Worm (Caenorhabditis elegans) whole organism, young adult: ENCODE measurements around the gene rfip-1.

Source experiments
- C06A6.2 ChIP-seq: fragments of 200-800 bp; sonication (Bioruptor generic); conservative IDR thresholded peaks from 2 replicates; pipeline ENCODE4 v1.3.6; 2022; ENCODE audit warnings: missing genetic modification characterization, missing compliant biosample characterization
- D2030.7 ChIP-seq: fragments of 200-800 bp; sonication (Bioruptor generic); IDR thresholded peaks from 2 replicates; pipeline ENCODE4 v1.3.6; 2022; ENCODE audit warnings: missing genetic modification reagents, missing genetic modification characterization, missing compliant biosample characterization
- F49E8.2 ChIP-seq: sonication (generic microtip); optimal IDR thresholded peaks from 3 replicates; lab custom pipeline; 2017; ENCODE audit warnings: missing genetic modification characterization, mild to moderate bottlenecking, missing compliant biosample characterization, antibody characterized with exemption, moderate library complexity; ENCODE audit not compliant: insufficient read depth
- cebp-1 ChIP-seq, 2 experiments: fragments of 200-800 bp in 1 of 2; sonication (Bioruptor generic) in 1 of 2; sonication (generic microtip) in 1 of 2; IDR thresholded peaks in 1 of 2; optimal IDR thresholded peaks in 1 of 2; 2 replicates each; pipeline versions ENCODE4 v1.3.6 to Lab custom; 2017 to 2022; ENCODE audit warnings: missing compliant biosample characterization in 2 of 2, missing genetic modification characterization in 2 of 2, mild to moderate bottlenecking in 1 of 2, missing genetic modification reagents in 1 of 2, moderate library complexity in 1 of 2
- lin-54 ChIP-seq: fragments of 200-800 bp; sonication (Bioruptor generic); optimal IDR thresholded peaks from 2 replicates; lab custom pipeline; 2018; ENCODE audit warnings: mild to moderate bottlenecking, missing genetic modification characterization, missing compliant biosample characterization
- lir-1 ChIP-seq: fragments of 200-800 bp; sonication (Bioruptor generic); conservative IDR thresholded peaks from 2 replicates; pipeline ENCODE4 v1.3.6; 2022; ENCODE audit warnings: missing genetic modification reagents, missing genetic modification characterization, missing compliant biosample characterization
- pha-4 ChIP-seq: fragments of 150-350 bp; sonication (generic microtip); optimal IDR thresholded peaks from 2 replicates; lab custom pipeline; 2014; ENCODE audit warnings: missing biosample characterization, missing genetic modification reagents, missing genetic modification characterization
- sdz-38 ChIP-seq: sonication (generic microtip); optimal IDR thresholded peaks from 2 replicates; lab custom pipeline; 2016; ENCODE audit warnings: missing genotype, missing genetic modification characterization, missing compliant biosample characterization
- unc-62 ChIP-seq: fragments of 150-350 bp; optimal IDR thresholded peaks from 2 replicates; lab custom pipeline; 2014; ENCODE audit warnings: missing biosample characterization, missing genetic modification reagents, missing genetic modification characterization

ce11 chrII:5907482-5907881 lies 23.1 kb downstream of the rfip-1 start, which contains the start of gene vps-35:
- no peak for TF ChIP-seq cebp-1 (GFP tag; IDR thresholded peaks at IDR 0.05; lab: Robert Waterston, UW)
- TF ChIP-seq cebp-1 (tag; optimal IDR thresholded peaks at IDR 0.05; lab: Kevin White, UChicago): peak; percentile 34
- TF ChIP-seq lin-54 (GFP tag; lab: Kevin White, UChicago): peak; percentile 30
- no peak for TF ChIP-seq C06A6.2
- TF ChIP-seq F49E8.2: no peak
- TF ChIP-seq unc-62 (GFP tag; lab: Kevin White, UChicago): no peak
- TF ChIP-seq D2030.7 (GFP tag; lab: Robert Waterston, UW): no peak
- no peak for TF ChIP-seq lir-1 (GFP tag; lab: Robert Waterston, UW)
- TF ChIP-seq pha-4: no peak
- TF ChIP-seq sdz-38: no peak
